Fruit fly (Drosophila melanogaster): ENCODE measurements around the gene Tpt.

- no peak for TF ChIP-seq CG9797 (GFP tag; optimal IDR thresholded peaks at IDR 0.05)
- no peak for TF ChIP-seq scrt (GFP tag; optimal IDR thresholded peaks at IDR 0.05)
- TF ChIP-seq Xbp1 (GFP tag; optimal IDR thresholded peaks at IDR 0.05) = no peak
- no peak for TF ChIP-seq tgo (GFP tag; IDR thresholded peaks at IDR 0.05)
- TF ChIP-seq psq (GFP tag; optimal IDR thresholded peaks at IDR 0.05) = no peak
- no peak for TF ChIP-seq esg (GFP tag; conservative IDR thresholded peaks at IDR 0.05)
- TF ChIP-seq CG10431 (GFP tag; optimal IDR thresholded peaks at IDR 0.05) = no peak
- TF ChIP-seq CG2712 (tag; optimal IDR thresholded peaks at IDR 0.05) = no peak
- no peak for TF ChIP-seq CG7928 (GFP tag; optimal IDR thresholded peaks at IDR 0.05)
Observed at dm6 chr3L:8396187-8396586, 8.9 kb downstream of the Tpt start.

Data from whole organism, embryonic.